Fruit fly (Drosophila melanogaster): Measurements from ENCODE around the gene tank.

DNA sequence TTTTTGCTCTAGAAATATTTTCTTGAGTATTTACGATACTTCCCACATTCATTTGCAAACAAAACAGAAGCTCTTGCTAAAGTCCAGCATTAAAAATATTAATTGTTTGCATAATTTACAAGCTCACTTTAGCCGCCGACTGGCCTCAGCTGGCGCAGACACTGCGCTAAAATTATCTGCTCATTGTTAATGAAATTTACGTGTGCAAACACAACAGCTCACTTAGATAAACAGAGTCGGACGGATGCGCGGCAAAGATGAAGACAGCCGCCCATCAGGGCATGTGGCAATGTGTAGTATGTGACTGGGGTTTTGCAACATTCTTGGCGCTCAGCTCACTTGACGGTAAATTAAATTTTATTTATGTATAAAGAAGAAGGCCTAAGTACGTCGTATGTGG is 8.8 kb downstream of the tank start:
- TF ChIP-seq CG8478 (optimal IDR thresholded peaks at IDR 0.05) (no peak), CTCF (optimal IDR thresholded peaks at IDR 0.05) (no peak)
